Worm (Caenorhabditis elegans): ENCODE results near the gene Y45F3A.8.

DNA sequence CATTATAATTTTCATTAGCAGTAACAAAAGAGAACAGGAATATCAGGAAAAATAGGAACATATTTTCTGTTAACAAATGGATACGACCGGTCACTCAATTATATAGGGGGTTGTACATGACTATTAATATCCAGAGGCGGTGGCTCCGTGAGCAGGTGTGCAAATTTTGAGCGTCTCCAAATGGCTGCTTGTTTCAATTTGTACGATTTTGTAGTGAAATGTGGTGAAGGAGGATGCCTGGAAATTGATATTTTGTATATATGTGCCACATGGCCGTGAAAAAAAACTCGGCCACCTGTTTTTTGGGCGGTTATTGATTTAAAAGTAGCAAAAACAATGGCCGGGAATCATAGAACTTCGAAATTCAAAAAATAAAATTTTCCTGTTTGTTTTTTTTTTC is at the start of gene Y45F3A.8:
- TF ChIP-seq ceh-44 (GFP tag; IDR thresholded peaks at IDR 0.05) (no peak), aha-1 (tag) (no peak), pqm-1 (tag; optimal IDR thresholded peaks at IDR 0.05) (no peak), F49E8.2 (tag; optimal IDR thresholded peaks at IDR 0.05; ENCODE audit: borderline replicate concordance) (no peak), nhr-25 (tag; optimal IDR thresholded peaks at IDR 0.05; ENCODE audit: borderline replicate concordance, insufficient read depth) (no peak), lin-1 (GFP tag; IDR thresholded peaks at IDR 0.05) (no peak), fkh-10 (GFP tag; optimal IDR thresholded peaks at IDR 0.05) (no peak), nhr-28 (tag; optimal IDR thresholded peaks at IDR 0.05) (no peak), nhr-237 (tag; optimal IDR thresholded peaks at IDR 0.05) (no peak), zag-1 (tag; optimal IDR thresholded peaks at IDR 0.05) (no peak), hlh-30 (tag; optimal IDR thresholded peaks at IDR 0.05; ENCODE audit: insufficient read depth) (no peak), Y48G9A.11 (GFP tag; IDR thresholded peaks at IDR 0.05) (no peak)
